Fruit fly (Drosophila melanogaster) whole organism, embryonic: ENCODE data around the gene CG18788.

Experiments
- ATbp ChIP-seq: fragments of 200-800 bp; sonication (Bioruptor generic); optimal IDR thresholded peaks from 2 replicates; lab custom pipeline; 2017; ENCODE audit warnings: missing biosample characterization, mild to moderate bottlenecking, missing genetic modification characterization, missing genetic modification reagents
- CG10209 ChIP-seq: fragments of 200-800 bp; sonication (Bioruptor generic); optimal IDR thresholded peaks from 3 replicates; lab custom pipeline; 2017; ENCODE audit warnings: missing biosample characterization, mild to moderate bottlenecking, missing genetic modification characterization, missing genetic modification reagents
- CG10274 ChIP-seq: fragments of 200-800 bp; sonication (Bioruptor generic); optimal IDR thresholded peaks from 3 replicates; lab custom pipeline; 2017; ENCODE audit warnings: missing biosample characterization, mild to moderate bottlenecking, missing genetic modification characterization
- CG10431 ChIP-seq: fragments of 200-800 bp; sonication (Bioruptor generic); optimal IDR thresholded peaks from 3 replicates; lab custom pipeline; 2018; ENCODE audit warnings: missing biosample characterization, mild to moderate bottlenecking, missing genetic modification characterization
- CG10543 ChIP-seq: fragments of 200-800 bp; sonication (Bioruptor generic); optimal IDR thresholded peaks from 3 replicates; lab custom pipeline; 2017; ENCODE audit warnings: missing biosample characterization, mild to moderate bottlenecking, missing genetic modification characterization, moderate library complexity
- CG12104 ChIP-seq: fragments of 200-800 bp; sonication (Bioruptor generic); optimal IDR thresholded peaks from 3 replicates; lab custom pipeline; 2016; ENCODE audit warnings: missing biosample characterization, missing genetic modification characterization
- CG12236 ChIP-seq: fragments of 200-800 bp; sonication (Bioruptor generic); optimal IDR thresholded peaks from 2 replicates; lab custom pipeline; 2016; ENCODE audit warnings: missing biosample characterization, missing genetic modification characterization
- CG12391 ChIP-seq: fragments of 200-800 bp; sonication (Bioruptor generic); optimal IDR thresholded peaks from 3 replicates; lab custom pipeline; 2018; ENCODE audit warnings: missing biosample characterization, mild to moderate bottlenecking, missing genetic modification characterization, moderate library complexity
- CG12769 ChIP-seq: fragments of 200-800 bp; sonication (Bioruptor generic); optimal IDR thresholded peaks from 2 replicates; lab custom pipeline; 2019; ENCODE audit warnings: missing biosample characterization, mild to moderate bottlenecking, missing genetic modification characterization, moderate library complexity
- CG13296 ChIP-seq: fragments of 200-800 bp; sonication (Bioruptor generic); optimal IDR thresholded peaks from 3 replicates; lab custom pipeline; 2018; ENCODE audit warnings: missing biosample characterization, mild to moderate bottlenecking, missing genetic modification characterization
- CG14441 ChIP-seq: fragments of 200-800 bp; sonication (Bioruptor generic); IDR thresholded peaks from 2 replicates; pipeline ENCODE4 v1.3.6; 2022; ENCODE audit warnings: missing biosample characterization, missing genetic modification characterization
- CG15514 ChIP-seq: fragments of 200-800 bp; sonication (Bioruptor generic); optimal IDR thresholded peaks from 3 replicates; lab custom pipeline; 2017; ENCODE audit warnings: missing biosample characterization, missing genetic modification characterization, mild to moderate bottlenecking, moderate library complexity, missing genetic modification reagents
- CG15696 ChIP-seq: fragments of 200-800 bp; sonication (Bioruptor generic); optimal IDR thresholded peaks from 2 replicates; lab custom pipeline; 2019; ENCODE audit warnings: missing biosample characterization, mild to moderate bottlenecking, missing genetic modification characterization, moderate library complexity
- CG17568 ChIP-seq: fragments of 200-800 bp; sonication (Bioruptor generic); optimal IDR thresholded peaks from 2 replicates; lab custom pipeline; 2018; ENCODE audit warnings: missing biosample characterization, mild to moderate bottlenecking, missing genetic modification characterization, moderate library complexity
- CG18011 ChIP-seq: fragments of 200-800 bp; sonication (Bioruptor generic); optimal IDR thresholded peaks from 2 replicates; lab custom pipeline; 2017; ENCODE audit warnings: missing biosample characterization, missing genetic modification characterization, mild to moderate bottlenecking, moderate library complexity, missing genotype
- CG18764 ChIP-seq: fragments of 200-800 bp; sonication (Bioruptor generic); optimal IDR thresholded peaks from 3 replicates; lab custom pipeline; 2016; ENCODE audit warnings: missing biosample characterization, missing genetic modification characterization
- CG2678 ChIP-seq: fragments of 200-800 bp; sonication (Bioruptor generic); optimal IDR thresholded peaks from 3 replicates; lab custom pipeline; 2019; ENCODE audit warnings: missing biosample characterization, mild to moderate bottlenecking, missing genetic modification characterization, moderate library complexity
- CG2712 ChIP-seq: fragments of 200-800 bp; optimal IDR thresholded peaks from 3 replicates; lab custom pipeline; 2019; ENCODE audit warnings: missing biosample characterization, mild to moderate bottlenecking, missing genetic modification characterization, moderate library complexity
- CG3065 ChIP-seq: fragments of 200-800 bp; sonication (Bioruptor generic); optimal IDR thresholded peaks from 2 replicates; lab custom pipeline; 2016; ENCODE audit warnings: missing biosample characterization, missing genetic modification characterization
- CG3281 ChIP-seq: fragments of 200-800 bp; sonication (Bioruptor generic); optimal IDR thresholded peaks from 3 replicates; lab custom pipeline; 2017; ENCODE audit warnings: missing biosample characterization, mild to moderate bottlenecking, missing genetic modification characterization
- CG34376 ChIP-seq: fragments of 200-800 bp; sonication (Bioruptor generic); optimal IDR thresholded peaks from 2 replicates; lab custom pipeline; 2018; ENCODE audit warnings: missing biosample characterization, mild to moderate bottlenecking, missing genetic modification characterization
- CG5180 ChIP-seq: fragments of 200-800 bp; sonication (Bioruptor generic); optimal IDR thresholded peaks from 3 replicates; lab custom pipeline; 2017; ENCODE audit warnings: missing biosample characterization, missing genetic modification characterization, mild to moderate bottlenecking, moderate library complexity, missing genetic modification reagents
- CG5245 ChIP-seq: fragments of 200-800 bp; sonication (Bioruptor generic); optimal IDR thresholded peaks from 3 replicates; lab custom pipeline; 2016; ENCODE audit warnings: missing biosample characterization, missing genetic modification characterization
- CG6254 ChIP-seq: fragments of 200-800 bp; sonication (Bioruptor generic); optimal IDR thresholded peaks from 3 replicates; lab custom pipeline; 2017; ENCODE audit warnings: mild to moderate bottlenecking, missing biosample characterization, missing genetic modification reagents, missing genetic modification characterization
- CG6854 ChIP-seq: fragments of 200-800 bp; sonication (Bioruptor generic); optimal IDR thresholded peaks from 3 replicates; lab custom pipeline; 2017; ENCODE audit warnings: missing biosample characterization, mild to moderate bottlenecking, missing genetic modification characterization
- CG8924 ChIP-seq: fragments of 200-800 bp; optimal IDR thresholded peaks from 3 replicates; lab custom pipeline; 2019; ENCODE audit warnings: missing biosample characterization, mild to moderate bottlenecking, missing genetic modification characterization, moderate library complexity
- CG9797 ChIP-seq: fragments of 200-800 bp; sonication (Bioruptor generic); optimal IDR thresholded peaks from 3 replicates; lab custom pipeline; 2018; ENCODE audit warnings: missing biosample characterization, mild to moderate bottlenecking, missing genetic modification characterization
- Chrac-16 ChIP-seq: fragments of 200-800 bp; sonication (Bioruptor generic); optimal IDR thresholded peaks from 3 replicates; lab custom pipeline; 2016; ENCODE audit warnings: missing biosample characterization, missing genetic modification characterization
- CoRest ChIP-seq: fragments of 200-800 bp; sonication (Bioruptor generic); optimal IDR thresholded peaks from 3 replicates; lab custom pipeline; 2018; ENCODE audit warnings: missing biosample characterization, mild to moderate bottlenecking, missing genetic modification characterization, moderate library complexity
- D19B ChIP-seq: fragments of 200-800 bp; sonication (Bioruptor generic); optimal IDR thresholded peaks from 2 replicates; lab custom pipeline; 2017; ENCODE audit warnings: missing biosample characterization, mild to moderate bottlenecking, missing genetic modification characterization
- Dll ChIP-seq: fragments of 200-800 bp; sonication (Bioruptor generic); IDR thresholded peaks from 4 replicates; pipeline ENCODE4 v1.3.6; 2022; ENCODE audit warnings: missing biosample characterization, missing genetic modification characterization; ENCODE audit not compliant: partially characterized antibody
- Ets65A ChIP-seq: fragments of 200-800 bp; sonication (Bioruptor generic); peaks from one replicate; lab custom pipeline; 2016; ENCODE audit warnings: missing biosample characterization, missing genetic modification characterization
- HHEX ChIP-seq: fragments of 200-800 bp; sonication (Bioruptor generic); optimal IDR thresholded peaks from 3 replicates; lab custom pipeline; 2017; ENCODE audit warnings: missing biosample characterization, mild to moderate bottlenecking, missing genetic modification characterization, missing genetic modification reagents
- HLH54F ChIP-seq: fragments of 200-800 bp; sonication (Bioruptor generic); optimal IDR thresholded peaks from 3 replicates; lab custom pipeline; 2016; ENCODE audit warnings: missing biosample characterization, missing genetic modification characterization
- HLHmδ ChIP-seq: fragments of 200-800 bp; sonication (Bioruptor generic); optimal IDR thresholded peaks from 2 replicates; lab custom pipeline; 2018; ENCODE audit warnings: missing biosample characterization, mild to moderate bottlenecking, missing genetic modification characterization, moderate library complexity
- Med ChIP-seq: fragments of 200-800 bp; sonication (Bioruptor generic); peaks from one replicate; lab custom pipeline; 2016; ENCODE audit warnings: missing biosample characterization, missing genetic modification characterization, mild to moderate bottlenecking, inconsistent platforms, moderate library complexity
- chif ChIP-seq, 2 experiments: fragments of 200-800 bp; sonication (Bioruptor generic); optimal IDR thresholded peaks; 3 replicates each; lab custom pipeline; 2016; ENCODE audit warnings: missing biosample characterization in 2 of 2, missing genetic modification characterization in 2 of 2
- dpn ChIP-seq, 2 experiments: fragments of 200-800 bp; sonication (Bioruptor generic); optimal IDR thresholded peaks; 3 replicates each; lab custom pipeline; 2016; ENCODE audit warnings: missing biosample characterization in 2 of 2, missing genetic modification characterization in 2 of 2
- gcm ChIP-seq: fragments of 200-800 bp; sonication (Bioruptor generic); optimal IDR thresholded peaks from 2 replicates; lab custom pipeline; 2019; ENCODE audit warnings: missing biosample characterization, mild to moderate bottlenecking, missing genetic modification characterization, moderate library complexity
- gro ChIP-seq: fragments of 200-800 bp; sonication (Bioruptor generic); optimal IDR thresholded peaks from 2 replicates; lab custom pipeline; 2016; ENCODE audit warnings: missing biosample characterization, missing genetic modification characterization
- her ChIP-seq: fragments of 200-800 bp; sonication (Bioruptor generic); optimal IDR thresholded peaks from 2 replicates; lab custom pipeline; 2016; ENCODE audit warnings: missing biosample characterization, missing genetic modification characterization
- mirr ChIP-seq: fragments of 200-800 bp; sonication (Bioruptor generic); optimal IDR thresholded peaks from 3 replicates; lab custom pipeline; 2018; ENCODE audit warnings: missing biosample characterization, mild to moderate bottlenecking, missing genetic modification characterization
- mld ChIP-seq: fragments of 200-800 bp; sonication (Bioruptor generic); IDR thresholded peaks from 3 replicates; pipeline ENCODE4 v1.3.6; 2022; ENCODE audit warnings: missing biosample characterization, missing genetic modification characterization; ENCODE audit not compliant: partially characterized antibody
- run ChIP-seq: fragments of 200-800 bp; sonication (Bioruptor generic); optimal IDR thresholded peaks from 3 replicates; lab custom pipeline; 2018; ENCODE audit warnings: missing biosample characterization, mild to moderate bottlenecking, missing genetic modification characterization
- sug ChIP-seq: fragments of 200-800 bp; optimal IDR thresholded peaks from 2 replicates; lab custom pipeline; 2019; ENCODE audit warnings: missing biosample characterization, mild to moderate bottlenecking, missing genetic modification characterization, moderate library complexity
- tap ChIP-seq: fragments of 200-800 bp; optimal IDR thresholded peaks from 3 replicates; lab custom pipeline; 2019; ENCODE audit warnings: missing biosample characterization, mild to moderate bottlenecking, missing genetic modification characterization, moderate library complexity
- tgo ChIP-seq: fragments of 200-800 bp; sonication (Bioruptor generic); IDR thresholded peaks from 3 replicates; pipeline ENCODE4 v1.3.6; 2022; ENCODE audit warnings: missing biosample characterization, missing genetic modification characterization

Gene CG18788

DNA sequence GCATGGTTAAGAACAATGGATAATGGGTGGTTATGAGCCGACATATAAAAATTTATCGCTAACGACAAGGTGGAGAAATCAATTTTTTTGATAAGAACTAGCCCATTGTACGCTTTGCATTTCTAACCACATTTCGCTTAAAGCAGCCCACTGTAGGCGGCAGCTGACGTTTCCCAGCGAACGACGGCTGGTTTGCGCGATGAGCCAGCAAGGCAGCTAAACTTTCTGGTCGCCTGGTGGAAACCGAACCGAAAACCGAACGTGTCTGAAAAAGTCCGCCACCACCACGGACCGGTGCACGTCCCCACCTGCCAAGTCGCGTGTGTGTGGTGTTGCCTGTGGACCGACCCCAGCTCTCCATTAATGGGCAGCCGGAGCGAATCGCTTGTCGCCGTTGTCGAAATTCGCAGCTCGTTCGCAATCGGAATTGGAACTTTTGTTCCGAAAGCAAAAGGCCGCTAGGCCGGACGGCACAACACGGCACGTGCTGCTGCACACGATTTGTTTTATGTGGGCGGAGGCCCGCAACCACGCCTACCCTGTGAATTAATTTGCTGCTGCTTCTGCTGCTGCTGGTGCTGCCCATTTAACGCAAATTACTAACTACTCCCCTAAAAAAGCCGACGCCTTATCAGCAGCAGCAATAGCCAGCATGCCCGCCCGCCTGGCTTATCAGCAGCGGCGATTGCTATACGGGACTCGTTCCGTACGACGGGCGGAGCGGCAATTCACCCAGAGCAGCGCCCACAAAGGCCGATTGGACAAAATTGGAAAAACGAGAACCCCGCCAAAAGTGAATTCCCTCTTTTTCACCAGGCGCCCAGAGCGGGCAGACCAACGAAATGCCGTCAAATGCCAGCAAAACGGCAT lies 30.8 kb upstream of the CG18788 start (continued):
- TF ChIP-seq CG17568 (GFP tag; lab: Kevin White, UChicago): peak; percentile 60
- TF ChIP-seq CG5180 (GFP tag; lab: Kevin White, UChicago): peak; percentile 91
- TF ChIP-seq HHEX (GFP tag; lab: Kevin White, UChicago): peak; percentile 25
- TF ChIP-seq run (tag; lab: Kevin White, UChicago): peak; percentile 28
- TF ChIP-seq CG2678 (tag; lab: Kevin White, UChicago): peak; percentile 49
- TF ChIP-seq dpn (GFP tag; optimal IDR thresholded peaks at IDR 0.05; lab: Kevin White, UChicago): peak; percentile 38 to 41
- peak; percentile 97 for TF ChIP-seq CG34376 (GFP tag; lab: Kevin White, UChicago)
- peak; percentile 29 for TF ChIP-seq HLH54F (GFP tag; lab: Kevin White, UChicago)
- TF ChIP-seq Chrac-16 (GFP tag; lab: Kevin White, UChicago): peak; percentile 16
- TF ChIP-seq CG8924 (tag; lab: Kevin White, UChicago): peak; percentile 8
- no peak for TF ChIP-seq CG9797 (GFP tag; lab: Kevin White, UChicago)
- peak; percentile 97 for TF ChIP-seq CG10431 (GFP tag; lab: Kevin White, UChicago)
- peak; percentile 39 for TF ChIP-seq CG13296
- TF ChIP-seq Ets65A (GFP tag; lab: Kevin White, UChicago): peak; percentile 4
- peak; percentile 93 for TF ChIP-seq CG15514
- TF ChIP-seq CG2712 (tag; lab: Kevin White, UChicago): peak; percentile 63
- peak; percentile 37 for TF ChIP-seq CoRest (tag; lab: Kevin White, UChicago)
- TF ChIP-seq mirr (GFP tag; lab: Kevin White, UChicago): peak; percentile 82
- peak; percentile 94 for TF ChIP-seq gcm (GFP tag; lab: Kevin White, UChicago)
- TF ChIP-seq tgo (GFP tag; lab: Robert Waterston, UW): no peak
- TF ChIP-seq CG3281 (GFP tag; lab: Kevin White, UChicago): peak; percentile 27
- TF ChIP-seq ATbp (GFP tag; lab: Kevin White, UChicago): peak; percentile 29
- TF ChIP-seq mld (GFP tag; lab: Robert Waterston, UW): no peak
- no peak for TF ChIP-seq CG10274 (GFP tag; lab: Kevin White, UChicago)
- TF ChIP-seq Dll (GFP tag; lab: Robert Waterston, UW): no peak
- peak; percentile 10 for TF ChIP-seq D19B (GFP tag; lab: Kevin White, UChicago)
- peak; percentile 63 for TF ChIP-seq CG12391 (tag; lab: Kevin White, UChicago)
- TF ChIP-seq CG10209 (GFP tag; lab: Kevin White, UChicago): peak; percentile 39
- peak; percentile 56 for TF ChIP-seq her (GFP tag; lab: Kevin White, UChicago)
- TF ChIP-seq CG6854 (GFP tag; lab: Kevin White, UChicago): peak; percentile 11
- TF ChIP-seq CG6254: peak; percentile 30
- TF ChIP-seq CG18764: peak; percentile 41
- TF ChIP-seq sug: peak; percentile 98
- peak in 1 of 2 experiments; percentile 23 for TF ChIP-seq chif (GFP tag; optimal IDR thresholded peaks at IDR 0.05; lab: Kevin White, UChicago)
- peak; percentile 75 for TF ChIP-seq CG3065 (GFP tag; lab: Kevin White, UChicago)
- TF ChIP-seq CG12236: no peak
- TF ChIP-seq CG18011 (GFP tag; lab: Kevin White, UChicago): no peak
- TF ChIP-seq CG12769: peak; percentile 98
- peak; percentile 99 for TF ChIP-seq CG10543 (GFP tag; lab: Kevin White, UChicago)
- TF ChIP-seq tap: peak; percentile 48
- TF ChIP-seq Med (GFP tag; lab: Kevin White, UChicago): peak; percentile 90
- TF ChIP-seq CG12104 (GFP tag; lab: Kevin White, UChicago): peak; percentile 1
- TF ChIP-seq gro (GFP tag; lab: Kevin White, UChicago): peak; percentile 72
- peak; percentile 30 for TF ChIP-seq CG15696
- TF ChIP-seq CG14441 (GFP tag; lab: Robert Waterston, UW): no peak
- TF ChIP-seq HLHmδ: peak; percentile 74
- TF ChIP-seq CG5245 (GFP tag; lab: Kevin White, UChicago): no peak
